Worm (Caenorhabditis elegans) whole organism, L4 larva: Measurements from ENCODE around the gene add-2.

ENCODE experiments used
- ama-1 ChIP-seq: fragments of 150-350 bp; optimal IDR thresholded peaks from 2 replicates; lab custom pipeline; 2014; ENCODE audit warnings: inconsistent platforms, mixed read lengths
- pha-4 ChIP-seq, 2 experiments: fragments of 150-350 bp in 1 of 2; fragments of 200-800 bp in 1 of 2; sonication (Bioruptor generic) in 1 of 2; IDR thresholded peaks in 1 of 2; optimal IDR thresholded peaks in 1 of 2; 2 replicates each; pipeline versions ENCODE4 v1.3.6 to Lab custom; 2014 to 2022; ENCODE audit warnings: missing genetic modification characterization in 2 of 2, missing genetic modification reagents in 2 of 2, missing biosample characterization in 1 of 2, missing compliant biosample characterization in 1 of 2

DNA sequence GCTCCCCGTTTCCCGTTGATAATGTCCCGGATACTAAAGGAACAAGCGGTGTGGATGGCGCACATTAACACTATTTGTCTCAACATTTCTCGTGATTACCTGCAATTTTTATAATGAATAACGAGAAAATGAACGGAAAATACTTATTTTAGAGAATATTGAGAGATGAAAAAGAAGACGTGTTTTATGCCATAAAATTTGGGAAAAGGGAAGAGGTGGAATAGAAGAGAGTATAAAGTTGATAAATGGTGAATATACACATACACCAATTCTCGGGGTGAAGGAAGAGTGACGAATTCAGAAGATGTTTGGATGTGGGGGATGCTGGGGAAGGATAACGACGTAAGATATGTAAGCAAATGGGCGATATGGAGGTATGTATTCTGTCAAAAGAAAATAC is 48.5 kb downstream of the add-2 start, which contains the start of gene F58H1.7:
- TF ChIP-seq pha-4 (GFP tag; IDR thresholded peaks at IDR 0.05; lab: Robert Waterston, UW) (no peak), pha-4 (tag; optimal IDR thresholded peaks at IDR 0.05; lab: Kevin White, UChicago) (no peak), ama-1 (no peak)
